Worm (Caenorhabditis elegans): ENCODE data around the gene chtb-1.

ce11 chrIII:9299919-9300318 is 55.3 kb downstream of the chtb-1 start, which contains the start of gene K01B6.3:
- TF ChIP-seq pqm-1 (tag; optimal IDR thresholded peaks at IDR 0.05) (no peak), daf-19 (GFP tag; conservative IDR thresholded peaks at IDR 0.05) (no peak), ZK546.5 (tag; optimal IDR thresholded peaks at IDR 0.05) (no peak), lin-38 (GFP tag; IDR thresholded peaks at IDR 0.05) (no peak), nhr-6 (tag; optimal IDR thresholded peaks at IDR 0.05) (no peak), aly-2 (tag; optimal IDR thresholded peaks at IDR 0.05) (no peak), ama-1 (optimal IDR thresholded peaks at IDR 0.05) (no peak), unc-62 (GFP tag; optimal IDR thresholded peaks at IDR 0.05 in 1 of 2) (no peak), unc-62 (tag; optimal IDR thresholded peaks at IDR 0.05) (no peak), nhr-76 (tag; optimal IDR thresholded peaks at IDR 0.05) (no peak), lin-39 (tag; optimal IDR thresholded peaks at IDR 0.05) (no peak), nhr-11 (tag; optimal IDR thresholded peaks at IDR 0.05) (no peak)

All from whole organism, L4 larva.